Worm (Caenorhabditis elegans): Measurements from ENCODE around the gene phf-10.

Gene phf-10

DNA sequence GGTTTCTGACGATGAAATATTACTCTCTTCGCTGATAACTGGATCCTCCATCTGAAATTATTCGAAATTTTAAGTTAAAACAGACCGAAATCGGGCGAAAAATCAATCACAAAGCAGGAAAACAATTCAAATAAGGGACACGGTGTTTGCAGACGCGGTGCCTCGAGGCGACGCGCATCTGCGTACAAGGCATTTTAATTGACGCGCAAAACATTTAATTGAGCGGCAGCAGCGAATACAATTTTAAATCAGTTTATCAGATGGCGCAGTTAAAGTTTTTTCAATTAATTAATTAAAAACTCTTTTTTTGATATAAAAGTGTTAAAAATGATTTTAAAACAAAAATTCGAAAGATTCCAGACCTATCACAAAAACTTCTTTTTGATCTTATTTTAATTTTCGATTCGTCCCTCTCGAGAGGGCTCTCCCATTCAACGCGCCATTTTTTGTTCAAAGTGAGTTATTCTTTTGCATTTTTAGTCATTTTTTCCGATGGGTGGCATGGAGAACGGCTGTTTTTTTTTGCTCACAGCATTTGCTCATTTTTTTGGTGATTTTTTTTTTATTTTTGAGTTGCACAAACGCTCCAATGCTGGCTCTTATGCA is at the start of gene phf-10:
Gene phf-10 (minus strand): TSS at position 81 of the 606 bp plus-strand sequence.
- TF ChIP-seq ets-5 (GFP tag; IDR thresholded peaks at IDR 0.05) (no peak), dpl-1 (GFP tag; optimal IDR thresholded peaks at IDR 0.05) (peak; percentile 36 to 75 (median 74)), mdl-1 (tag; optimal IDR thresholded peaks at IDR 0.05) (no peak), elt-2 (tag; optimal IDR thresholded peaks at IDR 0.05) (no peak), fkh-4 (tag; optimal IDR thresholded peaks at IDR 0.05; ENCODE audit: borderline replicate concordance) (no peak), snpc-4 (tag; optimal IDR thresholded peaks at IDR 0.05) (peak; percentile 12), zip-4 (GFP tag; optimal IDR thresholded peaks at IDR 0.05) (no peak), tbx-2 (tag; optimal IDR thresholded peaks at IDR 0.05) (peak; percentile 46), nhr-47 (tag; optimal IDR thresholded peaks at IDR 0.05) (peak; percentile 60), aly-2 (tag; optimal IDR thresholded peaks at IDR 0.05) (no peak), elt-3 (tag; optimal IDR thresholded peaks at IDR 0.05) (no peak), ztf-4 (tag; optimal IDR thresholded peaks at IDR 0.05) (no peak), lin-13 (GFP tag; optimal IDR thresholded peaks at IDR 0.05) (no peak), nhr-19 (GFP tag; conservative IDR thresholded peaks at IDR 0.05) (peak; percentile 15; the same call in 1 of the 2 replicates), lin-35 (GFP tag; optimal IDR thresholded peaks at IDR 0.05) (peak; percentile 34 to 79), unc-30 (tag; optimal IDR thresholded peaks at IDR 0.05) (no peak), grh-1 (GFP tag; IDR thresholded peaks at IDR 0.05) (no peak), nhr-77 (tag; optimal IDR thresholded peaks at IDR 0.05) (no peak), hlh-17 (GFP tag; optimal IDR thresholded peaks at IDR 0.05; ENCODE audit: borderline replicate concordance) (no peak), lin-14 (GFP tag; optimal IDR thresholded peaks at IDR 0.05) (no peak), Y116A8C.19 (tag; optimal IDR thresholded peaks at IDR 0.05; ENCODE audit: borderline replicate concordance) (no peak), C16A3.4 (tag; optimal IDR thresholded peaks at IDR 0.05) (peak; percentile 23), tlp-1 (tag; optimal IDR thresholded peaks at IDR 0.05) (no peak), nhr-76 (tag; optimal IDR thresholded peaks at IDR 0.05) (no peak), sox-4 (tag; optimal IDR thresholded peaks at IDR 0.05) (no peak), jun-1 (tag; optimal IDR thresholded peaks at IDR 0.05) (no peak), nhr-237 (tag; optimal IDR thresholded peaks at IDR 0.05) (no peak), mef-2 (tag; optimal IDR thresholded peaks at IDR 0.05) (no peak), nhr-28 (tag; optimal IDR thresholded peaks at IDR 0.05) (no peak), fkh-8 (tag; optimal IDR thresholded peaks at IDR 0.05) (no peak), fkh-10 (GFP tag; optimal IDR thresholded peaks at IDR 0.05) (no peak), nhr-90 (tag; optimal IDR thresholded peaks at IDR 0.05; ENCODE audit: poor library complexity) (peak; percentile 18), egl-13 (tag; optimal IDR thresholded peaks at IDR 0.05) (no peak), ama-1 (optimal IDR thresholded peaks at IDR 0.05) (no peak), efl-3 (GFP tag; optimal IDR thresholded peaks at IDR 0.05) (no peak), pag-3 (tag; optimal IDR thresholded peaks at IDR 0.05; ENCODE audit: borderline replicate concordance, insufficient read depth) (no peak), skn-1 (tag; optimal IDR thresholded peaks at IDR 0.05) (no peak), C04F5.9 (tag; optimal IDR thresholded peaks at IDR 0.05) (no peak), C34B4.2 (tag; optimal IDR thresholded peaks at IDR 0.05) (no peak), ceh-63 (GFP tag; optimal IDR thresholded peaks at IDR 0.05) (no peak), nhr-84 (tag; optimal IDR thresholded peaks at IDR 0.05) (no peak), unc-98 (GFP tag; IDR thresholded peaks at IDR 0.05) (no peak), ceh-8 (GFP tag; optimal IDR thresholded peaks at IDR 0.05) (no peak), ces-1 (GFP tag; optimal IDR thresholded peaks at IDR 0.05) (no peak), aha-1 (tag; optimal IDR thresholded peaks at IDR 0.05) (no peak), pax-3 (tag; optimal IDR thresholded peaks at IDR 0.05) (no peak), unc-86 (tag; optimal IDR thresholded peaks at IDR 0.05) (no peak), blmp-1 (tag; optimal IDR thresholded peaks at IDR 0.05) (no peak), vab-15 (tag; optimal IDR thresholded peaks at IDR 0.05) (no peak), alr-1 (tag; optimal IDR thresholded peaks at IDR 0.05; ENCODE audit: borderline replicate concordance) (no peak), mep-1 (tag; optimal IDR thresholded peaks at IDR 0.05) (peak; percentile 9), xbp-1 (tag; optimal IDR thresholded peaks at IDR 0.05) (peak; percentile 35)

All from whole organism, L1 larva.